Fruit fly (Drosophila melanogaster): ENCODE data around the gene Mst57Dc.

Mst57Dc gene

DNA sequence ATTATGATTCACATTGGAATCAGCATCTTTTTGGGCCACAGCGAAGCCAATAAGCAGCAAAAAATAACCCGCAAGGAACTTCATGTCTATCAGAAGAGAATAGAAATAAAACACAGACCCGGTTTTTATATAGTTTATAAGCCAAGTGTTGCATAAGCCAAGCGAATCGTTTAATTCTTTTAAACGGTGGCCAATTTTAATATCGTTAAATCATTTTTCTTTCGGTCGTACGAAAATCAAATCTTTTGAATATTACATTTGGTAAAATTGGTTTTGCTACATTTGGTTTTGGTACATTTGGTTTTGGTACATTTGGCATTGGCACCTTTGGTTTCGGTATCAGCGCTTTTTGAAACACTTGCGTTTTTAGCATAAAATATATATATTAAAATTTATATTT lies 630 bp upstream of the Mst57Dc start, which contains the start of gene Sfp96F:
Gene Sfp96F, minus strand, starts transcription at position 101 of the 400 bp plus-strand sequence.
- TF ChIP-seq Blimp-1 (GFP tag; optimal IDR thresholded peaks at IDR 0.05) (no peak), Hr39 (GFP tag; optimal IDR thresholded peaks at IDR 0.05) (no peak), CG6276 (GFP tag; optimal IDR thresholded peaks at IDR 0.05) (no peak), Ets21C (GFP tag; optimal IDR thresholded peaks at IDR 0.05) (no peak), Sox14 (GFP tag; optimal IDR thresholded peaks at IDR 0.05) (no peak), svp (GFP tag) (no peak), CG7368 (GFP tag; optimal IDR thresholded peaks at IDR 0.05) (no peak), CG11294 (GFP tag; IDR thresholded peaks at IDR 0.05) (no peak), Sox102F (GFP tag; optimal IDR thresholded peaks at IDR 0.05) (no peak), CG32006 (GFP tag; optimal IDR thresholded peaks at IDR 0.05) (no peak), CG34406 (GFP tag; optimal IDR thresholded peaks at IDR 0.05) (no peak), CG3919 (GFP tag; optimal IDR thresholded peaks at IDR 0.05) (no peak), spab (GFP tag; optimal IDR thresholded peaks at IDR 0.05) (no peak)

DNA sequence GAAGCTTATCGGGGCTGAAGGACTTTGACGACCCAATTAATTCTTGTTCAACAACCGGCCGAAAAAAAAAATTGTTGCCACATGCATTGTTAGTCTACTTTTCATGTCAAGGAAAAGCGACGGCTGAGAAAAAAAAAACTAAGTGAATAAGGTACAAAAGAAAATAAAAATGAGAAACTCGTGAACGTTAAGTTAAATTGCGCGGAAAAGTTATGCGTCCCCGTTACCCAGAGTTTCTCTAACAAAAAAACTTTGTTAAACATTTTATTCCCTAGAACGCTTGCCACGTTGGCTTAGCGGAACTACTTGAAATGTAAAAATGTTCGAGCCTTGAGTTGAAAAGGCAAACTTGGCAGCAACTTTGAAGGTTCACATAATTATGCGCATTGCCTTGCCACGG lies 14.3 kb downstream of the Mst57Dc start, which contains the start of gene CG14354:
Gene CG14354, plus strand, starts transcription at position 301 of the 400 bp plus-strand sequence.
- TF ChIP-seq cyc (GFP tag; optimal IDR thresholded peaks at IDR 0.05) (no peak), Eip75B (GFP tag; optimal IDR thresholded peaks at IDR 0.05) (no peak), CG8319 (GFP tag; optimal IDR thresholded peaks at IDR 0.05) (no peak), dac (GFP tag; optimal IDR thresholded peaks at IDR 0.05) (no peak), CG6163 (GFP tag; IDR thresholded peaks at IDR 0.05) (no peak), ss (GFP tag; optimal IDR thresholded peaks at IDR 0.05) (no peak), CG1621 (tag; optimal IDR thresholded peaks at IDR 0.05) (no peak), CG31627 (GFP tag; optimal IDR thresholded peaks at IDR 0.05) (no peak), acj6 (GFP tag; optimal IDR thresholded peaks at IDR 0.05) (no peak)

DNA sequence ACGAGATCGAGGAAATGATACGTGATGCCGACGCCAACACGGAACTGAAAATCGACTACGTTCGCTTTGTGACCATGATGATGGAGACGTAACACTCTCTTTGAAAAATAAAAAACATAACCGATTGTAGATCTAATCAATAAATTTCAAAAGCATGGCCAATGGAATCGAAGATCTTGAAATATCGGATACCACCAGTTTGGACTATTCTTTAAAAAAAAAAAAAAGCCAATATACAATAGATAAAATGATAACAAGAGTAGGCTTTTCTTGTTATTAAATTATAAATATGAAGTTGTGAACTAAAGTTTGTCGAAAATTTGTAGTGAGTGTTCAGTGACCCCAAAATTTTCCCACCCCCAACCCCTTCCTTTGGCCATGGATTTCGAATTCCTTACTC lies 17.9 kb downstream of the Mst57Dc start, which contains the start of the genes Acam and CG17770:
Gene Acam, plus strand, starts transcription at position 301 of the 400 bp plus-strand sequence.
Gene CG17770, plus strand, starts transcription at position 301 of the 400 bp plus-strand sequence.
- TF ChIP-seq Hr4 (GFP tag; optimal IDR thresholded peaks at IDR 0.05) (no peak), net (GFP tag; optimal IDR thresholded peaks at IDR 0.05) (no peak), CG15336 (GFP tag; IDR thresholded peaks at IDR 0.05) (no peak), Ets96B (tag; optimal IDR thresholded peaks at IDR 0.05) (no peak), acj6 (GFP tag; optimal IDR thresholded peaks at IDR 0.05) (no peak), Sox102F (GFP tag; optimal IDR thresholded peaks at IDR 0.05) (no peak), CG6854 (GFP tag; optimal IDR thresholded peaks at IDR 0.05) (no peak), Hr39 (GFP tag; optimal IDR thresholded peaks at IDR 0.05) (no peak), fd85E (GFP tag; optimal IDR thresholded peaks at IDR 0.05) (no peak), CG16779 (tag; optimal IDR thresholded peaks at IDR 0.05) (no peak), CG7368 (GFP tag; optimal IDR thresholded peaks at IDR 0.05) (no peak), fd59A (GFP tag; optimal IDR thresholded peaks at IDR 0.05) (no peak), topi (GFP tag; optimal IDR thresholded peaks at IDR 0.05) (no peak)

DNA sequence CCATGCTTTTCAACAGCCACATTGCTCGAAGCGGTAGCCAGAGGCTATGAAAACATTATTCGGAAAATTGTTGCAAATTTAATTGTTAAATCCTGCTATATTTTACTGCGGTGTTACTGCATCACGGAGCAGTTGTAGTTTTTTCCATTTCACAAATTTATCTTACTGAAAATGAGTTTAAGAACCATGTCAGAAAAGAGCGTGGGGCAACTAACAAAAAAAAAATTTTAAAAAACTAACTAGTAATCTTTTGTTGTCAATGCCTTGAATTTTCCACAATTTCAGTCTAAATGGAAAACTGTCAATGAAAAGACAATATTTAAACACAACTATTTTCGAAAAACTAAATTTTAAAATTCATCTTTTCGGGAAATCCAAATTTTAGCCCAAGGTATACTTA lies 18.7 kb downstream of the Mst57Dc start, which contains the start of gene CG5024:
Gene CG5024, plus strand, starts transcription at position 301 of the 400 bp plus-strand sequence.
- TF ChIP-seq fd85E (GFP tag; optimal IDR thresholded peaks at IDR 0.05) = no peak
- TF ChIP-seq CG8319 (GFP tag; optimal IDR thresholded peaks at IDR 0.05) = no peak
- TF ChIP-seq CG11902 (GFP tag; optimal IDR thresholded peaks at IDR 0.05) = no peak
- TF ChIP-seq Smox (GFP tag; optimal IDR thresholded peaks at IDR 0.05) = no peak
- no peak for TF ChIP-seq CG1621 (tag; optimal IDR thresholded peaks at IDR 0.05)
- TF ChIP-seq Sox15 (GFP tag; optimal IDR thresholded peaks at IDR 0.05) = no peak
- TF ChIP-seq Hr39 (GFP tag; optimal IDR thresholded peaks at IDR 0.05) = no peak
- TF ChIP-seq cyc (GFP tag; optimal IDR thresholded peaks at IDR 0.05) = no peak
- TF ChIP-seq CG11762 (GFP tag; optimal IDR thresholded peaks at IDR 0.05; ENCODE audit: insufficient read depth) = no peak
- no peak for TF ChIP-seq CG8119 (GFP tag; IDR thresholded peaks at IDR 0.05)
- no peak for TF ChIP-seq CG16779 (tag; optimal IDR thresholded peaks at IDR 0.05)
- no peak for TF ChIP-seq net (GFP tag; optimal IDR thresholded peaks at IDR 0.05)
- no peak for TF ChIP-seq Blimp-1 (GFP tag; optimal IDR thresholded peaks at IDR 0.05)
